Worm (Caenorhabditis elegans) whole organism, L1 larva: ENCODE results near the gene clec-140.

Source experiments
- F16B12.6 ChIP-seq: fragments of 150-350 bp; optimal IDR thresholded peaks from 2 replicates; lab custom pipeline; 2014; ENCODE audit warnings: missing biosample characterization, missing genetic modification characterization
- Y116A8C.19 ChIP-seq: sonication (generic microtip); optimal IDR thresholded peaks from 2 replicates; lab custom pipeline; 2016; ENCODE audit warnings: missing compliant biosample characterization, missing genetic modification characterization, borderline replicate concordance
- aha-1 ChIP-seq: fragments of 150-350 bp; optimal IDR thresholded peaks from 2 replicates; lab custom pipeline; 2014; ENCODE audit warnings: missing biosample characterization, missing genetic modification characterization
- alr-1 ChIP-seq: fragments of 200-800 bp; sonication (Bioruptor generic); optimal IDR thresholded peaks from 2 replicates; lab custom pipeline; 2018; ENCODE audit warnings: borderline replicate concordance, mild to moderate bottlenecking, missing genetic modification characterization, missing compliant biosample characterization
- ceh-63 ChIP-seq: fragments of 200-800 bp; sonication (Bioruptor generic); optimal IDR thresholded peaks from 2 replicates; lab custom pipeline; 2018; ENCODE audit warnings: mild to moderate bottlenecking, missing genetic modification characterization, missing compliant biosample characterization
- ceh-8 ChIP-seq: fragments of 200-800 bp; sonication (Bioruptor generic); optimal IDR thresholded peaks from 2 replicates; lab custom pipeline; 2018; ENCODE audit warnings: mild to moderate bottlenecking, missing genetic modification characterization, moderate library complexity, missing compliant biosample characterization
- dpl-1 ChIP-seq, 3 experiments: fragments of 150-350 bp in 2 of 3; sonication (generic microtip) in 1 of 3; optimal IDR thresholded peaks; 2 replicates each; lab custom pipeline; 2014 to 2017; ENCODE audit warnings: missing biosample characterization in 3 of 3, missing genetic modification characterization in 3 of 3, missing genetic modification reagents in 3 of 3
- efl-3 ChIP-seq: fragments of 200-800 bp; sonication (Bioruptor generic); optimal IDR thresholded peaks from 2 replicates; lab custom pipeline; 2018; ENCODE audit warnings: mild to moderate bottlenecking, missing genetic modification characterization, missing compliant biosample characterization
- egl-13 ChIP-seq: sonication (generic microtip); optimal IDR thresholded peaks from 2 replicates; lab custom pipeline; 2016; ENCODE audit warnings: missing genotype, missing genetic modification reagents, missing genetic modification characterization, missing compliant biosample characterization
- elt-2 ChIP-seq: sonication (generic microtip); optimal IDR thresholded peaks from 2 replicates; lab custom pipeline; 2016; ENCODE audit warnings: missing genetic modification characterization, mild to moderate bottlenecking, inconsistent platforms, missing compliant biosample characterization, missing genetic modification reagents
- fkh-10 ChIP-seq: sonication (generic microtip); optimal IDR thresholded peaks from 2 replicates; lab custom pipeline; 2017; ENCODE audit warnings: missing biosample characterization, missing genetic modification reagents, missing genetic modification characterization
- fkh-4 ChIP-seq: sonication (generic microtip); optimal IDR thresholded peaks from 2 replicates; lab custom pipeline; 2016; ENCODE audit warnings: missing compliant biosample characterization, missing genetic modification characterization, borderline replicate concordance
- fos-1 ChIP-seq: fragments of 150-350 bp; optimal IDR thresholded peaks from 2 replicates; lab custom pipeline; 2014; ENCODE audit warnings: missing biosample characterization, missing genetic modification characterization
- grh-1 ChIP-seq: fragments of 200-800 bp; sonication (Bioruptor generic); IDR thresholded peaks from 2 replicates; pipeline ENCODE4 v1.3.6; 2022; ENCODE audit warnings: missing genetic modification reagents, missing genetic modification characterization, missing compliant biosample characterization
- hlh-4 ChIP-seq: sonication (generic microtip); optimal IDR thresholded peaks from 2 replicates; lab custom pipeline; 2016; ENCODE audit warnings: mild to moderate bottlenecking, missing genetic modification characterization, missing compliant biosample characterization
- irx-1 ChIP-seq: sonication (generic microtip); optimal IDR thresholded peaks from 2 replicates; lab custom pipeline; 2016; ENCODE audit warnings: missing genetic modification characterization, missing compliant biosample characterization
- isw-1 ChIP-seq: fragments of 200-800 bp; sonication (Bioruptor generic); IDR thresholded peaks from 2 replicates; pipeline ENCODE4 v1.3.6; 2022; ENCODE audit warnings: missing genetic modification characterization, missing compliant biosample characterization
- jun-1 ChIP-seq: fragments of 150-350 bp; optimal IDR thresholded peaks from 2 replicates; lab custom pipeline; 2014; ENCODE audit warnings: missing biosample characterization, missing genetic modification reagents, missing genetic modification characterization
- lin-15B ChIP-seq: fragments of 150-350 bp; sonication (generic microtip); optimal IDR thresholded peaks from 3 replicates; lab custom pipeline; 2014; ENCODE audit warnings: missing biosample characterization, missing genetic modification characterization
- lin-35 ChIP-seq, 2 experiments: fragments of 150-350 bp; optimal IDR thresholded peaks; 2 replicates each; lab custom pipeline; 2014; ENCODE audit warnings: missing biosample characterization in 2 of 2, missing genetic modification characterization in 2 of 2, missing genetic modification reagents in 2 of 2
- lsy-2 ChIP-seq, 2 experiments: fragments of 150-350 bp; optimal IDR thresholded peaks; 2 replicates each; lab custom pipeline; 2014; ENCODE audit warnings: missing biosample characterization in 2 of 2, missing genetic modification characterization in 2 of 2
- mab-9 ChIP-seq: fragments of 200-800 bp; sonication (Bioruptor generic); IDR thresholded peaks from 2 replicates; pipeline ENCODE4 v1.3.6; 2022; ENCODE audit warnings: missing genetic modification reagents, missing genetic modification characterization, missing compliant biosample characterization
- mdl-1 ChIP-seq, 2 experiments: fragments of 150-350 bp; optimal IDR thresholded peaks; 2 replicates each; lab custom pipeline; 2014 to 2017; ENCODE audit warnings: missing biosample characterization in 2 of 2, missing genetic modification characterization in 2 of 2, inconsistent platforms in 1 of 2
- mef-2 ChIP-seq: fragments of 150-350 bp; optimal IDR thresholded peaks from 2 replicates; lab custom pipeline; 2014; ENCODE audit warnings: missing biosample characterization, missing genetic modification characterization
- mep-1 ChIP-seq: fragments of 150-350 bp; optimal IDR thresholded peaks from 2 replicates; lab custom pipeline; 2014; ENCODE audit warnings: missing biosample characterization, missing genetic modification characterization
- nhr-11 ChIP-seq: fragments of 150-350 bp; optimal IDR thresholded peaks from 2 replicates; lab custom pipeline; 2014; ENCODE audit warnings: missing biosample characterization, missing genetic modification characterization
- nhr-12 ChIP-seq: sonication (generic microtip); optimal IDR thresholded peaks from 2 replicates; lab custom pipeline; 2017; ENCODE audit warnings: missing biosample characterization, missing genetic modification characterization
- nhr-237 ChIP-seq: fragments of 150-350 bp; optimal IDR thresholded peaks from 2 replicates; lab custom pipeline; 2014; ENCODE audit warnings: missing biosample characterization, missing genetic modification characterization
- nhr-28 ChIP-seq: fragments of 150-350 bp; optimal IDR thresholded peaks from 2 replicates; lab custom pipeline; 2014; ENCODE audit warnings: missing biosample characterization, missing genetic modification characterization
- nhr-47 ChIP-seq: sonication (generic microtip); optimal IDR thresholded peaks from 2 replicates; lab custom pipeline; 2016; ENCODE audit warnings: mild to moderate bottlenecking, missing genetic modification characterization, moderate library complexity, missing compliant biosample characterization
- nhr-71 ChIP-seq: sonication (generic microtip); optimal IDR thresholded peaks from 2 replicates; lab custom pipeline; 2016; ENCODE audit warnings: mild to moderate bottlenecking, missing genetic modification characterization, moderate library complexity, missing compliant biosample characterization
- nhr-76 ChIP-seq: sonication (generic microtip); optimal IDR thresholded peaks from 2 replicates; lab custom pipeline; 2017; ENCODE audit warnings: missing biosample characterization, missing genetic modification characterization
- nhr-77 ChIP-seq: fragments of 150-350 bp; optimal IDR thresholded peaks from 2 replicates; lab custom pipeline; 2014; ENCODE audit warnings: missing biosample characterization, missing genetic modification characterization
- nhr-90 ChIP-seq: sonication (generic microtip); optimal IDR thresholded peaks from 2 replicates; lab custom pipeline; 2016; ENCODE audit warnings: mild to moderate bottlenecking, missing genetic modification characterization, missing compliant biosample characterization; ENCODE audit not compliant: poor library complexity
- pag-3 ChIP-seq: sonication (generic microtip); optimal IDR thresholded peaks from 2 replicates; lab custom pipeline; 2017; ENCODE audit warnings: missing genetic modification characterization, mild to moderate bottlenecking, missing compliant biosample characterization, antibody characterized with exemption, borderline replicate concordance; ENCODE audit not compliant: insufficient read depth
- pqm-1 ChIP-seq: sonication (generic microtip); optimal IDR thresholded peaks from 3 replicates; lab custom pipeline; 2017; ENCODE audit warnings: missing biosample characterization, missing genetic modification characterization
- snpc-4 ChIP-seq: fragments of 150-350 bp; optimal IDR thresholded peaks from 2 replicates; lab custom pipeline; 2014; ENCODE audit warnings: missing biosample characterization, missing genetic modification characterization
- snu-23 ChIP-seq: sonication (generic microtip); optimal IDR thresholded peaks from 2 replicates; lab custom pipeline; 2016; ENCODE audit warnings: missing genetic modification characterization, missing compliant biosample characterization
- sup-37 ChIP-seq: fragments of 200-800 bp; sonication (Bioruptor generic); optimal IDR thresholded peaks from 2 replicates; lab custom pipeline; 2018; ENCODE audit warnings: mild to moderate bottlenecking, missing genetic modification characterization, missing compliant biosample characterization
- swsn-7 ChIP-seq: sonication (generic microtip); optimal IDR thresholded peaks from 2 replicates; lab custom pipeline; 2016; ENCODE audit warnings: missing genetic modification characterization, missing compliant biosample characterization
- tbx-2 ChIP-seq: sonication (generic microtip); optimal IDR thresholded peaks from 2 replicates; lab custom pipeline; 2016; ENCODE audit warnings: missing genetic modification characterization, missing compliant biosample characterization
- unc-130 ChIP-seq: fragments of 150-350 bp; optimal IDR thresholded peaks from 2 replicates; lab custom pipeline; 2017; ENCODE audit warnings: missing biosample characterization, missing genetic modification characterization, inconsistent platforms
- unc-30 ChIP-seq: sonication (generic microtip); optimal IDR thresholded peaks from 2 replicates; lab custom pipeline; 2017; ENCODE audit warnings: missing biosample characterization, missing genetic modification characterization
- unc-62 ChIP-seq: fragments of 150-350 bp; optimal IDR thresholded peaks from 2 replicates; lab custom pipeline; 2014; ENCODE audit warnings: missing biosample characterization, missing genetic modification reagents, missing genetic modification characterization
- unc-86 ChIP-seq: sonication (generic microtip); optimal IDR thresholded peaks from 2 replicates; lab custom pipeline; 2016; ENCODE audit warnings: missing genetic modification characterization, missing compliant biosample characterization
- unc-98 ChIP-seq: fragments of 200-800 bp; sonication (Bioruptor generic); IDR thresholded peaks from 2 replicates; pipeline ENCODE4 v1.3.6; 2022; ENCODE audit warnings: missing genetic modification characterization, missing compliant biosample characterization
- xbp-1 ChIP-seq: sonication (generic microtip); optimal IDR thresholded peaks from 2 replicates; lab custom pipeline; 2016; ENCODE audit warnings: missing genetic modification characterization, missing compliant biosample characterization
- zag-1 ChIP-seq: fragments of 150-350 bp; optimal IDR thresholded peaks from 2 replicates; lab custom pipeline; 2014; ENCODE audit warnings: missing biosample characterization, missing genetic modification characterization
- zip-4 ChIP-seq: fragments of 200-800 bp; sonication (Bioruptor generic); optimal IDR thresholded peaks from 2 replicates; lab custom pipeline; 2018; ENCODE audit warnings: mild to moderate bottlenecking, missing genetic modification characterization, moderate library complexity, missing compliant biosample characterization
- ztf-11 ChIP-seq, 2 experiments: sonication (generic microtip); optimal IDR thresholded peaks; 2 replicates each; lab custom pipeline; 2016 to 2017; ENCODE audit warnings: missing genetic modification characterization in 2 of 2, missing biosample characterization in 1 of 2, missing compliant biosample characterization in 1 of 2
- ztf-4 ChIP-seq: fragments of 150-350 bp; optimal IDR thresholded peaks from 2 replicates; lab custom pipeline; 2014; ENCODE audit warnings: missing biosample characterization, missing genetic modification characterization

The clec-140 gene

ce11 chrII:4706359-4706871 lies 33.6 kb downstream of the clec-140 start, which contains the start of the genes F10G7.9 and tsn-1 (continued):
- no peak for TF ChIP-seq unc-30 (tag; lab: Kevin White, UChicago)
- TF ChIP-seq elt-2 (tag; lab: Kevin White, UChicago), result peak; percentile 37
- TF ChIP-seq hlh-4 (tag; lab: Kevin White, UChicago), result no peak
- TF ChIP-seq aha-1, result no peak
- no peak for TF ChIP-seq snpc-4 (tag; lab: Kevin White, UChicago)
- peak; percentile 49 for TF ChIP-seq xbp-1 (tag; lab: Kevin White, UChicago)
- peak; percentile 32 for TF ChIP-seq unc-130 (tag; lab: Kevin White, UChicago)
- TF ChIP-seq nhr-90 (tag; lab: Kevin White, UChicago), result peak; percentile 2
- peak in 1 of 2 experiments; percentile 59 for TF ChIP-seq mdl-1 (tag; optimal IDR thresholded peaks at IDR 0.05; lab: Kevin White, UChicago)
- no peak for TF ChIP-seq nhr-12 (tag; lab: Kevin White, UChicago)
- no peak for TF ChIP-seq Y116A8C.19 (tag; lab: Kevin White, UChicago)
- TF ChIP-seq lin-35 (GFP tag; optimal IDR thresholded peaks at IDR 0.05; lab: Kevin White, UChicago), result peak; percentile 61 to 86
- no peak for TF ChIP-seq fos-1 (tag; lab: Kevin White, UChicago)
- TF ChIP-seq alr-1 (tag; lab: Kevin White, UChicago), result no peak
- TF ChIP-seq irx-1, result no peak
- TF ChIP-seq nhr-11 (tag; lab: Kevin White, UChicago), result no peak
- TF ChIP-seq fkh-4, result no peak
- no peak for TF ChIP-seq pqm-1 (tag; lab: Kevin White, UChicago)
- no peak for TF ChIP-seq mep-1 (tag; lab: Kevin White, UChicago)
- TF ChIP-seq swsn-7 (tag; lab: Kevin White, UChicago), result peak; percentile 47
- no peak for TF ChIP-seq mef-2 (tag; lab: Kevin White, UChicago)
- TF ChIP-seq ztf-11 (tag; optimal IDR thresholded peaks at IDR 0.05; lab: Kevin White, UChicago), result no peak
- TF ChIP-seq unc-62 (GFP tag; lab: Kevin White, UChicago), result no peak
- TF ChIP-seq nhr-28, result no peak
- TF ChIP-seq zip-4 (GFP tag; lab: Kevin White, UChicago), result no peak
- no peak for TF ChIP-seq ceh-8 (GFP tag; lab: Kevin White, UChicago)
- no peak for TF ChIP-seq jun-1 (tag; lab: Kevin White, UChicago)
- TF ChIP-seq grh-1 (GFP tag; lab: Robert Waterston, UW), result no peak
- TF ChIP-seq unc-98, result no peak
- TF ChIP-seq F16B12.6 (tag; lab: Kevin White, UChicago), result peak; percentile 41
- no peak for TF ChIP-seq ceh-63
- TF ChIP-seq mab-9 (GFP tag; lab: Robert Waterston, UW), result no peak
- TF ChIP-seq zag-1 (tag; lab: Kevin White, UChicago), result no peak
- TF ChIP-seq efl-3 (GFP tag; lab: Kevin White, UChicago), result no peak
- TF ChIP-seq nhr-237 (tag; lab: Kevin White, UChicago), result no peak
- no peak for TF ChIP-seq nhr-76 (tag; lab: Kevin White, UChicago)
- TF ChIP-seq egl-13 (tag; lab: Kevin White, UChicago), result no peak
- TF ChIP-seq sup-37 (GFP tag; lab: Kevin White, UChicago), result no peak
- peak; percentile 71 for TF ChIP-seq nhr-71 (tag; lab: Kevin White, UChicago)
- TF ChIP-seq lsy-2 (tag; optimal IDR thresholded peaks at IDR 0.05; lab: Kevin White, UChicago), result peak; percentile 93 to 98
- TF ChIP-seq fkh-10 (GFP tag; lab: Kevin White, UChicago), result no peak
- peak; percentile 66 for TF ChIP-seq nhr-47
- TF ChIP-seq snu-23 (GFP tag; lab: Kevin White, UChicago), result peak; percentile 68
- TF ChIP-seq pag-3, result no peak
- peak; percentile 50 for TF ChIP-seq isw-1 (GFP tag; lab: Robert Waterston, UW)
- no peak for TF ChIP-seq ztf-4
- TF ChIP-seq tbx-2 (tag; lab: Kevin White, UChicago), result peak; percentile 45
- TF ChIP-seq unc-86, result peak; percentile 33
- TF ChIP-seq dpl-1 (GFP tag; optimal IDR thresholded peaks at IDR 0.05; lab: Kevin White, UChicago), result peak; percentile 57 to 76 (median 72)
- TF ChIP-seq lin-15B (tag; lab: Kevin White, UChicago), result peak; percentile 46
- TF ChIP-seq nhr-77 (tag; lab: Kevin White, UChicago), result no peak
